Fruit fly (Drosophila melanogaster) whole organism, adult: ENCODE measurements around the gene CG15465.

Experiments
- CG11617 ChIP-seq: fragments of 200-800 bp; sonication (Bioruptor generic); optimal IDR thresholded peaks from 2 replicates; lab custom pipeline; 2017; ENCODE audit warnings: mild to moderate bottlenecking, missing biosample characterization, missing genetic modification reagents, missing genetic modification characterization
- CG12768 ChIP-seq: fragments of 200-800 bp; sonication (Bioruptor generic); optimal IDR thresholded peaks from 2 replicates; lab custom pipeline; 2017; ENCODE audit warnings: missing biosample characterization, missing genetic modification characterization, mild to moderate bottlenecking, moderate library complexity, missing genetic modification reagents
- CG14711 ChIP-seq: fragments of 200-800 bp; sonication (Bioruptor generic); optimal IDR thresholded peaks from 2 replicates; lab custom pipeline; 2018; ENCODE audit warnings: missing biosample characterization, mild to moderate bottlenecking, missing genetic modification characterization, moderate library complexity
- CG1620 ChIP-seq: fragments of 200-800 bp; sonication (Bioruptor generic); optimal IDR thresholded peaks from 2 replicates; lab custom pipeline; 2016; ENCODE audit warnings: missing biosample characterization, missing genetic modification characterization
- CG33017 ChIP-seq: fragments of 200-800 bp; sonication (Bioruptor generic); optimal IDR thresholded peaks from 2 replicates; lab custom pipeline; 2018; ENCODE audit warnings: missing biosample characterization, mild to moderate bottlenecking, missing genetic modification characterization, moderate library complexity
- CG5204 ChIP-seq: fragments of 200-800 bp; sonication (Bioruptor generic); optimal IDR thresholded peaks from 2 replicates; lab custom pipeline; 2016; ENCODE audit warnings: missing biosample characterization, missing genetic modification characterization
- CG7045 ChIP-seq: fragments of 200-800 bp; sonication (Bioruptor generic); optimal IDR thresholded peaks from 2 replicates; lab custom pipeline; 2017; ENCODE audit warnings: missing biosample characterization, mild to moderate bottlenecking, missing genetic modification characterization
- CG7101 ChIP-seq: fragments of 200-800 bp; sonication (Bioruptor generic); optimal IDR thresholded peaks from 2 replicates; lab custom pipeline; 2018; ENCODE audit warnings: missing biosample characterization, mild to moderate bottlenecking, missing genetic modification characterization, moderate library complexity
- Clk ChIP-seq: fragments of 200-800 bp; sonication (Bioruptor generic); optimal IDR thresholded peaks from 2 replicates; lab custom pipeline; 2017; ENCODE audit warnings: missing biosample characterization, missing genetic modification characterization
- Crg-1 ChIP-seq: fragments of 200-800 bp; sonication (Bioruptor generic); optimal IDR thresholded peaks from 2 replicates; lab custom pipeline; 2016; ENCODE audit warnings: missing biosample characterization, missing genetic modification characterization
- Hr96 ChIP-seq: fragments of 200-800 bp; sonication (Bioruptor generic); optimal IDR thresholded peaks from 2 replicates; lab custom pipeline; 2016; ENCODE audit warnings: missing biosample characterization, missing genetic modification characterization
- Mnt ChIP-seq: fragments of 200-800 bp; sonication (Bioruptor generic); optimal IDR thresholded peaks from 2 replicates; lab custom pipeline; 2016; ENCODE audit warnings: missing biosample characterization, mild to moderate bottlenecking, missing genetic modification characterization
- bab1 ChIP-seq: fragments of 200-800 bp; sonication (Bioruptor generic); optimal IDR thresholded peaks from 3 replicates; lab custom pipeline; 2019; ENCODE audit warnings: missing biosample characterization, mild to moderate bottlenecking, missing genetic modification characterization, moderate library complexity
- cic ChIP-seq: fragments of 200-800 bp; sonication (Bioruptor generic); optimal IDR thresholded peaks from 2 replicates; lab custom pipeline; 2017; ENCODE audit warnings: missing biosample characterization, mild to moderate bottlenecking, missing genetic modification characterization, moderate library complexity
- cnc ChIP-seq, 2 experiments: fragments of >200 bp; optimal IDR thresholded peaks; 2 replicates each; lab custom pipeline; 2017
- kay ChIP-seq: fragments of 200-800 bp; sonication (Bioruptor generic); peaks from one replicate; lab custom pipeline; 2016; ENCODE audit warnings: missing biosample characterization, missing genetic modification characterization, borderline replicate concordance
- ovo ChIP-seq: fragments of 200-800 bp; sonication (Bioruptor generic); optimal IDR thresholded peaks from 2 replicates; lab custom pipeline; 2016; ENCODE audit warnings: missing biosample characterization, missing genetic modification characterization
- pad ChIP-seq: fragments of 200-800 bp; sonication (Bioruptor generic); optimal IDR thresholded peaks from 3 replicates; lab custom pipeline; 2017; ENCODE audit warnings: missing biosample characterization, missing genetic modification characterization, mild to moderate bottlenecking, moderate library complexity, missing genetic modification reagents
- tj ChIP-seq: fragments of 200-800 bp; sonication (Bioruptor generic); optimal IDR thresholded peaks from 3 replicates; lab custom pipeline; 2017; ENCODE audit warnings: missing biosample characterization, mild to moderate bottlenecking, missing genetic modification characterization, moderate library complexity
- toe ChIP-seq: fragments of 200-800 bp; sonication (Bioruptor generic); optimal IDR thresholded peaks from 2 replicates; lab custom pipeline; 2016; ENCODE audit warnings: missing biosample characterization, missing genetic modification characterization

The CG15465 gene

dm6 chrX:5085469-5085868 lies at the start of gene CG15465, which contains the start of gene rg:
Gene CG15465 (plus strand): TSS chrX:5085759.
Gene rg (plus strand): TSS chrX:5085759.
- no peak for TF ChIP-seq Mnt (GFP tag; lab: Kevin White, UChicago)
- TF ChIP-seq CG1620 (GFP tag; lab: Kevin White, UChicago) = peak; percentile 19
- peak; percentile 49 for TF ChIP-seq tj (GFP tag; lab: Kevin White, UChicago)
- TF ChIP-seq CG11617 = no peak

dm6 chrX:5038411-5038810 lies 47.1 kb upstream of the CG15465 start:
- no peak for TF ChIP-seq CG5204 (GFP tag; lab: Kevin White, UChicago)
- TF ChIP-seq Clk (GFP tag; lab: Kevin White, UChicago) = no peak
- no peak for TF ChIP-seq CG11617
- no peak for TF ChIP-seq CG7101 (tag; lab: Kevin White, UChicago)
- TF ChIP-seq pad = no peak
- no peak for TF ChIP-seq tj (GFP tag; lab: Kevin White, UChicago)
- no peak for TF ChIP-seq Mnt (GFP tag; lab: Kevin White, UChicago)
- TF ChIP-seq bab1 (GFP tag; lab: Kevin White, UChicago) = no peak
- TF ChIP-seq Crg-1 (GFP tag; lab: Kevin White, UChicago) = no peak
- TF ChIP-seq CG14711 = no peak
- TF ChIP-seq ovo (GFP tag; lab: Kevin White, UChicago) = no peak
- no peak for TF ChIP-seq CG33017 (tag; lab: Kevin White, UChicago)
- no peak for TF ChIP-seq toe
- TF ChIP-seq CG7045 = no peak

- TF ChIP-seq CG1620 (GFP tag; lab: Kevin White, UChicago) = no peak
- TF ChIP-seq pad = no peak
- no peak for TF ChIP-seq CG33017 (tag; lab: Kevin White, UChicago)
- no peak for TF ChIP-seq Mnt (GFP tag; lab: Kevin White, UChicago)
- no peak for TF ChIP-seq cnc (optimal IDR thresholded peaks at IDR 0.05; lab: Kevin White, UChicago)
- TF ChIP-seq bab1 (GFP tag; lab: Kevin White, UChicago) = no peak
- no peak for TF ChIP-seq cic
- no peak for TF ChIP-seq CG5204 (GFP tag; lab: Kevin White, UChicago)
- no peak for TF ChIP-seq CG7101 (tag; lab: Kevin White, UChicago)
- no peak for TF ChIP-seq Hr96 (GFP tag; lab: Kevin White, UChicago)
- no peak for TF ChIP-seq CG12768
- TF ChIP-seq CG11617 = no peak
- TF ChIP-seq tj (GFP tag; lab: Kevin White, UChicago) = no peak
- TF ChIP-seq ovo (GFP tag; lab: Kevin White, UChicago) = no peak
- no peak for TF ChIP-seq CG14711
- TF ChIP-seq toe = no peak
- TF ChIP-seq kay = no peak
- no peak for TF ChIP-seq Clk (GFP tag; lab: Kevin White, UChicago)
- TF ChIP-seq Crg-1 (GFP tag; lab: Kevin White, UChicago) = no peak
Observed at dm6 chrX:5040098-5040497, 45.5 kb upstream of the CG15465 start.

- no peak for TF ChIP-seq CG12768
Observed at dm6 chrX:5041525-5042454, 43.8 kb upstream of the CG15465 start.

dm6 chrX:5044433-5045110 lies 41.0 kb upstream of the CG15465 start:
- TF ChIP-seq Clk (GFP tag; lab: Kevin White, UChicago) (no peak), CG12768 (no peak), CG1620 (GFP tag; lab: Kevin White, UChicago) (no peak), tj (GFP tag; lab: Kevin White, UChicago) (no peak), bab1 (GFP tag; lab: Kevin White, UChicago) (no peak), Hr96 (GFP tag; lab: Kevin White, UChicago) (no peak), CG11617 (no peak), CG7101 (tag; lab: Kevin White, UChicago) (no peak), CG5204 (GFP tag; lab: Kevin White, UChicago) (no peak), ovo (GFP tag; lab: Kevin White, UChicago) (no peak)

- TF ChIP-seq cnc (optimal IDR thresholded peaks at IDR 0.05; lab: Kevin White, UChicago) = no peak
- no peak for TF ChIP-seq CG7045
Observed at dm6 chrX:5045158-5045557, 40.4 kb upstream of the CG15465 start.

- TF ChIP-seq cnc (optimal IDR thresholded peaks at IDR 0.05; lab: Kevin White, UChicago) = no peak
- TF ChIP-seq ovo (GFP tag; lab: Kevin White, UChicago) = no peak
- no peak for TF ChIP-seq Crg-1 (GFP tag; lab: Kevin White, UChicago)
- TF ChIP-seq CG7045 = peak; percentile 18
- TF ChIP-seq pad = no peak
- no peak for TF ChIP-seq bab1 (GFP tag; lab: Kevin White, UChicago)
- no peak for TF ChIP-seq Mnt (GFP tag; lab: Kevin White, UChicago)
- no peak for TF ChIP-seq CG1620 (GFP tag; lab: Kevin White, UChicago)
- TF ChIP-seq tj (GFP tag; lab: Kevin White, UChicago) = no peak
- peak; percentile 3 for TF ChIP-seq CG5204 (GFP tag; lab: Kevin White, UChicago)
- no peak for TF ChIP-seq cic
- peak; percentile 50 for TF ChIP-seq CG7101 (tag; lab: Kevin White, UChicago)
- TF ChIP-seq CG11617 = no peak
- TF ChIP-seq CG14711 = peak; percentile 20
- TF ChIP-seq toe = peak; percentile 8
- TF ChIP-seq CG12768 = no peak
- peak; percentile 13 for TF ChIP-seq Hr96 (GFP tag; lab: Kevin White, UChicago)
- TF ChIP-seq kay = no peak
- TF ChIP-seq Clk (GFP tag; lab: Kevin White, UChicago) = no peak
- TF ChIP-seq CG33017 (tag; lab: Kevin White, UChicago) = peak; percentile 9
Observed at dm6 chrX:5046256-5046894, 39.2 kb upstream of the CG15465 start.
